Worm (Caenorhabditis elegans): ENCODE data around the gene chpf-1.

DNA sequence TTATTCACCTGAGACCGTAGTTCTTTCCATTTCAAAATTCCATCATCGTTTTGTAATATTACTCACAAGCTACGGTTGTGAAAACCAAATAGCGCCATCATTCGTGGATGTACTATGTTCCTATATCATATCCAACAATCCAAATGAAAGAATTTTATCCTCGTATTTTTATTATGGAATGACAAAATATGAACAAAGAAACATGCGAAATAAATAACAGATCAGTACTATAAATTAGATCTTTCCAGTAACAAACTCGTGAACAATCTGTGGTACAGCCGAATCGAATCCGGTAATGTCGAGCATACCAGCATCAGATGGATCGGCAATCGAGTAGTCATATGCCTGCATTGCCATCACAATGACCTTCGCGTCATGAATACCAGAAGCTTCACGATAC lies 49.4 kb upstream of the chpf-1 start:
- TF ChIP-seq T22C8.4 (GFP tag; IDR thresholded peaks at IDR 0.05) (no peak), ztf-23 (GFP tag; IDR thresholded peaks at IDR 0.05) (no peak), flt-1 (GFP tag; IDR thresholded peaks at IDR 0.05) (no peak), med-1 (GFP tag; optimal IDR thresholded peaks at IDR 0.05; ENCODE audit: insufficient read depth) (no peak)
